Fruit fly (Drosophila melanogaster) whole organism: ENCODE results near the gene sol.

Experiments
- CG8478 ChIP-seq: fragments of >200 bp; optimal IDR thresholded peaks from 2 replicates; lab custom pipeline; 2018; ENCODE audit warnings: inconsistent platforms
- Dll ChIP-seq: fragments of >200 bp; optimal IDR thresholded peaks from 2 replicates; lab custom pipeline; 2017
- EcR ChIP-seq, 2 experiments: fragments of >200 bp; optimal IDR thresholded peaks; 2 replicates each; lab custom pipeline; 2017; ENCODE audit warnings: missing biosample characterization in 2 of 2, missing genetic modification characterization in 2 of 2, missing genetic modification reagents in 2 of 2
- pan ChIP-seq: fragments of >200 bp; optimal IDR thresholded peaks from 2 replicates; lab custom pipeline; 2017
- psq ChIP-seq: fragments of >200 bp; optimal IDR thresholded peaks from 2 replicates; lab custom pipeline; 2017
- usp ChIP-seq: fragments of >200 bp; optimal IDR thresholded peaks from 2 replicates; lab custom pipeline; 2017; ENCODE audit warnings: missing biosample characterization, missing genetic modification characterization, mixed read lengths

The sol gene

DNA sequence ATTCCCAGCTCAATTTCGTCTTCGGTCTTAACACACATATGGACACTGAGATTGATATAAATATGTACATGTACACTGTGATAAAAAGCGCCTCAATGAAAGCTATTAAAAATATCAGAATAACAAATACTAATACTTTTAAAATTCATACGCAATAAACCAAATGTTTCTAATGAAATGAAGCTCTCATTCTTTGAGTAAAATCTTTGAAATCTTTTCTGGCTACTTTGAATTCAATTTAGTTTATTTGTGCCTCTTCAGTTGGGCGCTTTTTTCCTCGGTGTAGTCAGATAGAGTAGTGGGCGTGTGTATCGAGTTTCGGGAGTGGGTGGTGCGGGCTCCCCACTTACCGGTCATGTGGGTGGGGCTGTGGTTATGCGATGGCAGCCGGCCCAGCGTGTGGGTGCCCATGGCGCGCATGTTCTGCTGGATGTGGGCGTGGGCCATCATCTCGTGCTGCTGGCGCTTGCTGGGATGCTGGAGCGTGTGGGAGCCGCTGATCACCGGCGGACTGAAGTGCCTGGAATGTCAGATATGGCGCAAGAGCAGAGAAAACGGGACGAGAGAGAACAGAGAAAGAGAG lies 15.5 kb upstream of the sol start:
- no peak for TF ChIP-seq psq (lab: Kevin White, UChicago)
- no peak for TF ChIP-seq CG8478 (lab: Kevin White, UChicago)
- no peak for TF ChIP-seq Dll (lab: Kevin White, UChicago)
- no peak for TF ChIP-seq pan (lab: Kevin White, UChicago)
- no peak for TF ChIP-seq EcR (GFP tag; optimal IDR thresholded peaks at IDR 0.05; lab: Kevin White, UChicago)
- no peak for TF ChIP-seq usp (GFP tag; lab: Kevin White, UChicago)

DNA sequence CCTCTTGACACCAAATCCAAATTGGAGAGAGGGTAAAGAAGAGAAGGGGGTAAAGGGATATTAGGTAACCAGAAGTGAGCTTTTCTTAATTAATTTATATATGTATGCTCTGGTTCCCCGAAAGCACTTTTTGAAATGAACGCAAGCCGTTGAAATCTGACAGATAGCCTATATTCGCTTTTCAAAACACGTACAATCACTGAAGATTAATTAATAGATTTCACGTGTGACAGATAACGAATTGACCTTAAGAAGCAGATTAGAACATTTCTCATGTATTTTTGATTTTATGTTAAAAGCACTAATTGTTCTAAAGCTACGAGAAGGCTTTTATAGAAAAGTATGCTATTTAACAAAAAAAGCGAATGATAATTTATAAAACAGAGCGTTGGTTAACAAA lies 13.0 kb upstream of the sol start:
- no peak for TF ChIP-seq CG8478 (lab: Kevin White, UChicago)
- TF ChIP-seq EcR (GFP tag; optimal IDR thresholded peaks at IDR 0.05; lab: Kevin White, UChicago) = no peak
- TF ChIP-seq usp (GFP tag; lab: Kevin White, UChicago) = no peak
- TF ChIP-seq psq (lab: Kevin White, UChicago) = no peak
- no peak for TF ChIP-seq pan (lab: Kevin White, UChicago)
- no peak for TF ChIP-seq Dll (lab: Kevin White, UChicago)

DNA sequence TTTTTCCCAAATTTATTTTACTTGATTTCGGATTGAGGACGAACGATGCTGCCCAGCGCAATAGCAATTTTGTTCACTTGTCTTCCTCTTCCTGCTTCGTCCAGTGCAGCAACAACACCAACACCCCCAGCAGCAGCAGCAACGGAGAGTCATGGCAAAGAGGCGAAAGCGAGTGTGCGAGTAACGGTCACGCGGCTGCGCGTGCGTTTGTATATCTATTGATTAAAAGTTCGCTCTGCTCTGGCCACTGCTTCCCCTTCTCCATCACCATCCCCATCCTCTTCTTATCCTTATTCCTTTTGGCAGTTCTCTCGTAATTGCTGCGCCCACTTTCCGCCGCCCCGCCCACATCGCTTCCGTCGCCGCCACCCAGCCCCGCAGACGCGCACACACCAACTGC lies 11.9 kb upstream of the sol start:
- no peak for TF ChIP-seq psq (lab: Kevin White, UChicago)
- no peak for TF ChIP-seq pan (lab: Kevin White, UChicago)
- TF ChIP-seq Dll (lab: Kevin White, UChicago) = no peak
- no peak for TF ChIP-seq usp (GFP tag; lab: Kevin White, UChicago)
- TF ChIP-seq CG8478 (lab: Kevin White, UChicago) = no peak
- no peak for TF ChIP-seq EcR (GFP tag; optimal IDR thresholded peaks at IDR 0.05; lab: Kevin White, UChicago)

DNA sequence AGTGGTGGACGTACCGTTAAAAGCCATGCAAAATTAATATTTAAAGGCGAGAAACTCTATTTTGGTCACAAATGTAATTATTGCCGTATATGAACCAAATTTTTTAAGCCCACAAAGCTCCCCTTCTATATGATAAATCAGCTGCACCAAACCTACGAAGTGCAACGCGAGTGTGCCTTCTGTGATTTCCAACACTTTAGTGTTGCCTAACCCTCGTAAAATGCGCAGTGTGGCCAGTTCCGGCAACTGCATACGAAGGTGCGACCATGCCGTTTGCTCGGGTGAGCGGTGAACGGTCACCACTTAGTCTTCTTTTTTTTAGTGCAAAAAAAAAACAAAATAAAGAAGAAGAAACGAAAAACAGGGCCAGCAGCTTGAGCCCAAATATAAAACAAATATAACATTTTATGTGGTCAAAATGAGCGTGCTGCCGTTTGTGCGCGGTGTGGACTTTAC lies 10.6 kb upstream of the sol start, which contains the start of the genes tty and fliI:
Gene tty (minus strand): TSS at position 201 of the 456 bp plus-strand sequence.
Gene fliI (plus strand): TSS at position 266 of the 456 bp plus-strand sequence.
- TF ChIP-seq CG8478 (lab: Kevin White, UChicago) (no peak), usp (GFP tag; lab: Kevin White, UChicago) (no peak), psq (lab: Kevin White, UChicago) (no peak), EcR (GFP tag; optimal IDR thresholded peaks at IDR 0.05; lab: Kevin White, UChicago) (no peak), Dll (lab: Kevin White, UChicago) (no peak), pan (lab: Kevin White, UChicago) (no peak)

DNA sequence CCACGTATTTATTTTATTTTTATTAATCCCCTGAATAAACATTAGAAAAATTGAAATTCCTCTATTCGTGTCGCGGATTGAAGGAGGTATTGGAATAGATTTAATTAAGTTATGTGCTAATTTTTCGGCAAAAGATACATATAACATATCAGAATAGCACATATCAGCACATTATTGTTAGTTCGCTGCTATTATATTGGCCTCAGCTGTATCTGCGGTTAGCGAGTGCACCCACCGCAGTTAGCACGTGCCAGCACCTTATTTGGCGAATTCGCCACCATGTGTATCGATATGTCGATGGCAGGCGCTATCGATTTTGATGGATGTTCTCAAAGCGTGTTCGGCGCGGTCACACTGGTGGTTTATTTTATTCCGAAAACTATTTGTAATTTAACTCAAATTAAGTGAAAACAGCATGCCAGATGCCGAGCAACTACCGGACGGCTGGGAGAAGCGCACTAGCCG lies 5.0 kb upstream of the sol start, which contains the start of gene dod:
Gene dod (plus strand): TSS at position 323 of the 465 bp plus-strand sequence.
- no peak for TF ChIP-seq usp (GFP tag; lab: Kevin White, UChicago)
- no peak for TF ChIP-seq Dll (lab: Kevin White, UChicago)
- TF ChIP-seq pan (lab: Kevin White, UChicago) = no peak
- no peak for TF ChIP-seq psq (lab: Kevin White, UChicago)
- TF ChIP-seq EcR (GFP tag; optimal IDR thresholded peaks at IDR 0.05; lab: Kevin White, UChicago) = no peak
- TF ChIP-seq CG8478 (lab: Kevin White, UChicago) = no peak

DNA sequence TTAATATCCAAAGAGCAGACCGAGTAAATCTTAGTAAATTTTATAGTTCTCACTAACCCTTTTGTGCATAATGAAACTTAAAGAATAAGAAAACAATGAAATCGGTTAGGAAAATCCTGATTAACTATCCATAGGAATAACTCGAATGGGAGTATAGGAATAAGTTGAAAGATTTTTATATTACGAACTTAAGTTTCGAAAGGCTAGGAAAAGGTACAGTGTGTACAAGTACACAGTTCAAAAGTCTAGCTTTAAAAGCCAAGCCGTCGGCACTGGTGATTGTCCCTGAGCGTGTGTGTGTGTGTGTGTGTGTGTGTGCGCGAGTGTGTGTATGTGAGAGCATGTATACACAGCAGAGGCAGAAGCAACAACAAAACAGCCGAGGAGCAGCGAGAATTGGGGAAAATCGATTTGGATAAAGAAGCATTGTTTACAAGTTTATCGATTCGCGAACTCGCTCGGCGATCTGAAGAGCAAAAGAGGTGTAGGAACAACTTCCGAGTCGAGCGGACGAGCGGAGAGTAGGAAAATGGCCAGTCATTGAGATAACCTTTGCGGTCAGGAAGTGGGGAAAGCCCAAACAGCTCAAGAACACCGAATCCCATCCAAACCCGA lies 1.2 kb downstream of the sol start:
- TF ChIP-seq psq (lab: Kevin White, UChicago) (no peak), pan (lab: Kevin White, UChicago) (no peak), usp (GFP tag; lab: Kevin White, UChicago) (no peak), CG8478 (lab: Kevin White, UChicago) (peak; percentile 52)

DNA sequence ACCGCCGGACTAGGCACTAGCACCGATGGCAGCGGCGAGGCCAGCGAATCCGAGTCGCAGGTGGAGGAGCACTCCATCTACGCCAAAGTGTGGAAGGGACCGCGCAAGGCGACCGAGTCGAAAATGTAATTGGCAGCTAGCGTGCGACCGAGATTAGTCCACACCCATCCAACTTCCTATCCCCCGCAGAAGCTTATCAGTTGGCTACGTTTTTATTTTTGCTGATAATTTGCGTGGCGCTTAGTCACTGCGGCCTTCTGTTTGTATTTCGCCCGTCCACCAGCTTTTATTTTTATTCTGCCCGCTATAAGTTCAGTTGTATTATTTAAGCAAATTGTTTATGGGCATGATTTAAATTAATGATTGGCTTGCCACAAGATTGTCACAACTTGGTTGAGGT lies 3.5 kb downstream of the sol start:
- no peak for TF ChIP-seq pan (lab: Kevin White, UChicago)
- TF ChIP-seq Dll (lab: Kevin White, UChicago) = no peak
- TF ChIP-seq EcR (GFP tag; optimal IDR thresholded peaks at IDR 0.05; lab: Kevin White, UChicago) = no peak
- TF ChIP-seq CG8478 (lab: Kevin White, UChicago) = no peak
- TF ChIP-seq usp (GFP tag; lab: Kevin White, UChicago) = no peak
- TF ChIP-seq psq (lab: Kevin White, UChicago) = no peak

DNA sequence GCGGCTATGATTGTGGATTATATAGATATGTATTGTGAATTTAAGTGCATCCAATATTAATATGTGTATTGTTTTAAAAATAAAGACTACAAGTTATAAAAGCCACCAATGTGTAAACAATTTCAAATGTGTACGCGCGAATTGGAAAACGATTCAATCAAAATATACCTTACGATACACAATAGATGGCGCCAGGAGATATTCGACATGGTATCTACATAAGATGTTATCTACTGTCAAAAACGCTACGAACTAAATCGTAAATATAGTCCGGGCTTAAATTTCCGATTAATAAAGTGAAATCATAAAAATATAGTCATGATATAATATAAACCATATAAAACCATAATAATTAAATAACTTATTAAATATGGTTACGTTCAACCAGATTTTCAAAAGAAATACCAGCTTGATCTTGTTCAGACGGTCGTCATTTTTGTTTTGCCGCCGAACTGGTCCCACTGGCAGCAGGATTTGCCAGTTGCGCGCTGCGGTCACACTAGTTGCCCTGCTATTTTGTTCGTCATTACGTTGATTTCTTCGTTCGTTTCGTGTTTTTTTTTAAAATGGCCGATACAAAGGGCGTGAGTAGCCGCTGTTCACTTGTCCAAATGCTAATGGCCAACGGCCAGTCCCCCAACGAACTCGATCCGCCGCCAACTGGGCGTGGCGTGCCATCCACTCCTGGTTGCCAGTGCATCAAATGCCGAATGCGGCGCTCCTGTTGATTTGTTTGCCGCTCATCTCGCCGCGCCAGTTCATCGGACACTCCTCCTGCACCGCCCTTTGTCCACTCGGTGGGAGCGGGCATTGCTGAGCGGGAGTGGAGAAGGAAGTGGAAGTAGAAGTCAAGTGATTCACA lies 8.0 kb downstream of the sol start, which contains the start of gene Septin1:
Gene Septin1 (plus strand): TSS at position 477 of the 862 bp plus-strand sequence.
- TF ChIP-seq pan (lab: Kevin White, UChicago) (no peak), usp (GFP tag; lab: Kevin White, UChicago) (no peak), CG8478 (lab: Kevin White, UChicago) (no peak), psq (lab: Kevin White, UChicago) (no peak)

DNA sequence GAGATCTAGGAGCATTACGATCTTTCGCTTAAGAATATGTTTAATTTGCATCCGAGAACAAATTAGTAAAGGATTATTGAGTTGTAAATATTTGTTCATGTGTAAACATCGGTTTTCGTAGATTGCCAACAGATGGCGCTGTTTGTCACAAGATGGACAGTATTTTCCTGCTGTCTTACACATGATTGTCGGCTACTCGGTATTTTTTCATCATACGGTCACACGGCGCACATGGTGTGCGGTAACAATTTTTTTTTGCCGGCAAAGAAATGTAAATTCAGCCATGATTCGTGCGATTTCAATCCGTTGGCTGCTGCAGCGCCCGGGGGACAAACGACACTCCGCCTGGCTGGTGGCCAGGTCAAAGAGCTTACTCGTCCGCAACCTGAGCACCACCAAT lies 12.8 kb downstream of the sol start, which contains the start of the genes bbx and waw:
Gene bbx (plus strand): TSS at position 151 of the 400 bp plus-strand sequence.
Gene waw (plus strand): TSS at position 151 of the 400 bp plus-strand sequence.
- TF ChIP-seq CG8478 (lab: Kevin White, UChicago) (no peak), psq (lab: Kevin White, UChicago) (no peak), EcR (GFP tag; optimal IDR thresholded peaks at IDR 0.05; lab: Kevin White, UChicago) (no peak), pan (lab: Kevin White, UChicago) (no peak), usp (GFP tag; lab: Kevin White, UChicago) (no peak), Dll (lab: Kevin White, UChicago) (no peak)

DNA sequence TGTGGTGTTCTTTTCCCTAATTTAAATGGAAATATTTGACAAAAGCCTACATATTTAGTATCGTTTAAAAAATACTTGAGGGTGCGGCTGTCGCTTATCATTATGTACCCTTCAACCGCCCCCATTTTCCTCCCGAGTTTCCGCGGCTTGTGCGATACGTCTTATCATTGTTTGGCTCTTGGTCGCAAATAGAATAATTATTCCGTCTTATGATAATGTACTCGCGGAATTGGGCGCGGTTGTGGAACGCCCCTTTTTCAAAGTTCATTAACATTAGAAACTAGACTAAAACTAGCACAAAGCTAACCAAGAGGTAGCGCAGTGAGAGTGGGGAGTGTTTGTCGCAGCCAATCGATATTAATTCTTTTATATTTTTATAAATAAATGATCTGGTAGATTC lies 15.3 kb downstream of the sol start:
- TF ChIP-seq psq (lab: Kevin White, UChicago) (no peak), Dll (lab: Kevin White, UChicago) (no peak), usp (GFP tag; lab: Kevin White, UChicago) (no peak)
